Worm (Caenorhabditis elegans): ENCODE data around the gene ecps-1.
A peak's percentile ranks its signal among the peaks of the same experiment; 100 is the strongest.

Gene ecps-1

ce11 chrIII:10421680-10422079, 38.7 kb downstream of the ecps-1 start:
- no peak for TF ChIP-seq ceh-39 (tag; optimal IDR thresholded peaks at IDR 0.05)
- no peak for TF ChIP-seq lin-32 (GFP tag; optimal IDR thresholded peaks at IDR 0.05)
- TF ChIP-seq snpc-4 (tag; optimal IDR thresholded peaks at IDR 0.05): no peak
- no peak for TF ChIP-seq drap-1 (GFP tag; optimal IDR thresholded peaks at IDR 0.05)
- no peak for TF ChIP-seq lsy-2 (tag; optimal IDR thresholded peaks at IDR 0.05)
- no peak for TF ChIP-seq hlh-1 (tag; optimal IDR thresholded peaks at IDR 0.05)
- TF ChIP-seq ceh-83 (GFP tag; optimal IDR thresholded peaks at IDR 0.05): no peak
- TF ChIP-seq ztf-11 (tag; optimal IDR thresholded peaks at IDR 0.05): no peak

- TF ChIP-seq mls-2 (tag; optimal IDR thresholded peaks at IDR 0.05) (no peak), M03D4.4 (tag; optimal IDR thresholded peaks at IDR 0.05) (peak; percentile 25)
Observed at ce11 chrIII:10415822-10416221, 44.5 kb downstream of the ecps-1 start, which contains the start of gene ymel-1. TSS of gene ymel-1 (plus strand) at chrIII:10416139.

ce11 chrIII:10407198-10407663, 53.1 kb downstream of the ecps-1 start, which contains the start of gene hat-1:
TSS of gene hat-1 (minus strand) at chrIII:10407248.
- TF ChIP-seq lin-32 (GFP tag; optimal IDR thresholded peaks at IDR 0.05) (no peak), lin-13 (tag; optimal IDR thresholded peaks at IDR 0.05) (peak; percentile 84), ceh-39 (tag; optimal IDR thresholded peaks at IDR 0.05) (peak; percentile 45), lsy-2 (tag; optimal IDR thresholded peaks at IDR 0.05) (peak; percentile 84), mep-1 (tag; optimal IDR thresholded peaks at IDR 0.05) (peak; percentile 63), tbx-8 (GFP tag; optimal IDR thresholded peaks at IDR 0.05) (peak; percentile 27), ham-2 (GFP tag; optimal IDR thresholded peaks at IDR 0.05) (peak; percentile 8), ces-1 (GFP tag; optimal IDR thresholded peaks at IDR 0.05) (peak; percentile 68), elt-1 (tag; optimal IDR thresholded peaks at IDR 0.05; ENCODE audit: borderline replicate concordance, insufficient read depth) (peak; percentile 13), snpc-4 (tag; optimal IDR thresholded peaks at IDR 0.05) (no peak), nhr-237 (tag; optimal IDR thresholded peaks at IDR 0.05) (peak; percentile 85), ztf-11 (tag; optimal IDR thresholded peaks at IDR 0.05) (peak; percentile 14), sptf-1 (tag; optimal IDR thresholded peaks at IDR 0.05) (peak; percentile 23), mls-2 (tag; optimal IDR thresholded peaks at IDR 0.05) (no peak), unc-120 (tag; optimal IDR thresholded peaks at IDR 0.05; ENCODE audit: poor library complexity, severe bottlenecking) (peak; percentile 7), pha-4 (tag; optimal IDR thresholded peaks at IDR 0.05) (peak; percentile 76), zip-8 (tag; optimal IDR thresholded peaks at IDR 0.05) (peak; percentile 1), hlh-1 (tag; optimal IDR thresholded peaks at IDR 0.05) (no peak)

DNA sequence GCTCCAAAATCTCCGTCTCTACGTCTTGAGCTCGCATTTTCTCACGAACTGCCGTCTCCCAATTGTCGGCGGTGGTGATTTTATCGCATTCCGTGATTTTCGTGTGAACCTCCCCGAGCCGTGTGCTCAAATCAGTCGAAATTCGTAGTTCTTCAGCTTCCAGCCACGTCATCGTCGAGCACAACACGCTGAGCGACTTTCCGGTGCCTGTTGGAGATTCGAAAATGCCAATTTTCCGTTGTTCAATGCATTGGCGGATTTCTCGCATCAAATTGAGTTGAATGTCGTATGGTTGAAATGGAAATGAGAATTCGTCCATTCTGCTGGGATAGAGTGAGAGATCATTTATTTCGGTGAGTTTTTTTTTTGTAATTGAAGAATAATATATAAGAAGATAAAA, 55.4 kb downstream of the ecps-1 start, which contains the start of the genes M03C11.3 and chl-1:
Gene M03C11.3, plus strand, starts transcription at position 153 of the 400 bp plus-strand sequence.
Gene chl-1, minus strand, starts transcription at position 323 of the 400 bp plus-strand sequence.
- TF ChIP-seq ceh-39 (tag; optimal IDR thresholded peaks at IDR 0.05) (no peak), nhr-28 (tag; optimal IDR thresholded peaks at IDR 0.05) (no peak), flh-1 (GFP tag; optimal IDR thresholded peaks at IDR 0.05) (no peak), nhr-12 (tag; optimal IDR thresholded peaks at IDR 0.05) (no peak), bed-3 (GFP tag; optimal IDR thresholded peaks at IDR 0.05) (no peak), M03D4.4 (tag; optimal IDR thresholded peaks at IDR 0.05) (no peak), ces-1 (GFP tag; optimal IDR thresholded peaks at IDR 0.05) (no peak), cnd-1 (tag; optimal IDR thresholded peaks at IDR 0.05) (no peak), unc-39 (tag; optimal IDR thresholded peaks at IDR 0.05) (no peak), snpc-4 (tag; optimal IDR thresholded peaks at IDR 0.05) (no peak), elt-1 (tag; optimal IDR thresholded peaks at IDR 0.05; ENCODE audit: borderline replicate concordance, insufficient read depth) (no peak), nhr-237 (tag; optimal IDR thresholded peaks at IDR 0.05) (no peak)
